Worm (Caenorhabditis elegans) whole organism, mixed stage, embryonic: Measurements from ENCODE around the gene sel-2.

Source experiments
- nhr-237 ChIP-seq: fragments of 150-350 bp; optimal IDR thresholded peaks from 2 replicates; lab custom pipeline; 2014; ENCODE audit warnings: missing biosample characterization, missing genetic modification characterization
- nhr-28 ChIP-seq: fragments of 150-350 bp; optimal IDR thresholded peaks from 2 replicates; lab custom pipeline; 2014; ENCODE audit warnings: missing biosample characterization, missing genetic modification characterization
- pha-4 ChIP-seq: fragments of 150-350 bp; optimal IDR thresholded peaks from 2 replicates; lab custom pipeline; 2018; ENCODE audit warnings: missing biosample characterization, missing genetic modification reagents, missing genetic modification characterization
- ztf-11 ChIP-seq: fragments of 150-350 bp; optimal IDR thresholded peaks from 2 replicates; lab custom pipeline; 2014; ENCODE audit warnings: missing biosample characterization, missing genetic modification characterization

- TF ChIP-seq ztf-11 (tag; lab: Kevin White, UChicago) (no peak), pha-4 (tag; lab: Kevin White, UChicago) (no peak), nhr-28 (tag; lab: Kevin White, UChicago) (no peak), nhr-237 (tag; lab: Kevin White, UChicago) (no peak)
These were observed 51.7 kb downstream of the sel-2 start for ce11 chrIII:4560393-4560890.
